Worm (Caenorhabditis elegans) whole organism, L1 larva: ENCODE measurements around the gene ppfr-4.

ENCODE experiments used
- lin-15B ChIP-seq: fragments of 150-350 bp; sonication (generic microtip); optimal IDR thresholded peaks from 3 replicates; lab custom pipeline; 2014; ENCODE audit warnings: missing biosample characterization, missing genetic modification characterization
- skn-1 ChIP-seq: fragments of 150-350 bp; optimal IDR thresholded peaks from 2 replicates; lab custom pipeline; 2014; ENCODE audit warnings: missing biosample characterization, missing genetic modification characterization

- TF ChIP-seq lin-15B (tag; lab: Kevin White, UChicago) = no peak
- TF ChIP-seq skn-1 = no peak
Measured at ce11 chrIII:2578993-2579392, 40.7 kb upstream of the ppfr-4 start, which contains the start of gene Y71H2B.8.
